Fruit fly (Drosophila melanogaster) whole organism, embryonic: ENCODE measurements around the gene Ist1.

Experiments
- ATbp ChIP-seq: fragments of 200-800 bp; sonication (Bioruptor generic); optimal IDR thresholded peaks from 2 replicates; lab custom pipeline; 2017; ENCODE audit warnings: missing biosample characterization, mild to moderate bottlenecking, missing genetic modification characterization, missing genetic modification reagents
- CG10462 ChIP-seq: fragments of 200-800 bp; sonication (Bioruptor generic); optimal IDR thresholded peaks from 2 replicates; lab custom pipeline; 2016; ENCODE audit warnings: missing biosample characterization, missing genetic modification characterization
- CG12071 ChIP-seq: fragments of 200-800 bp; sonication (Bioruptor generic); optimal IDR thresholded peaks from 3 replicates; lab custom pipeline; 2018; ENCODE audit warnings: missing biosample characterization, mild to moderate bottlenecking, missing genetic modification characterization
- CG12155 ChIP-seq: fragments of 200-800 bp; sonication (Bioruptor generic); optimal IDR thresholded peaks from 3 replicates; lab custom pipeline; 2016; ENCODE audit warnings: missing biosample characterization, missing genetic modification characterization
- CG12659 ChIP-seq: fragments of 200-800 bp; sonication (Bioruptor generic); optimal IDR thresholded peaks from 3 replicates; lab custom pipeline; 2017; ENCODE audit warnings: mild to moderate bottlenecking, missing biosample characterization, missing genetic modification reagents, missing genetic modification characterization
- CG12744 ChIP-seq: fragments of 200-800 bp; sonication (Bioruptor generic); optimal IDR thresholded peaks from 2 replicates; lab custom pipeline; 2016; ENCODE audit warnings: missing biosample characterization, missing genetic modification characterization
- CG14667 ChIP-seq: fragments of 200-800 bp; sonication (Bioruptor generic); IDR thresholded peaks from 2 replicates; pipeline ENCODE4 v1.3.6; 2022; ENCODE audit warnings: missing biosample characterization, missing genetic modification characterization
- CG15269 ChIP-seq: fragments of 200-800 bp; sonication (Bioruptor generic); optimal IDR thresholded peaks from 2 replicates; lab custom pipeline; 2018; ENCODE audit warnings: missing biosample characterization, mild to moderate bottlenecking, missing genetic modification characterization, moderate library complexity
- CG15514 ChIP-seq: fragments of 200-800 bp; sonication (Bioruptor generic); optimal IDR thresholded peaks from 3 replicates; lab custom pipeline; 2017; ENCODE audit warnings: missing biosample characterization, missing genetic modification characterization, mild to moderate bottlenecking, moderate library complexity, missing genetic modification reagents
- CG16813 ChIP-seq: fragments of 200-800 bp; sonication (Bioruptor generic); IDR thresholded peaks from 3 replicates; pipeline ENCODE4 v1.3.6; 2022; ENCODE audit warnings: missing biosample characterization, missing genetic modification characterization; ENCODE audit not compliant: partially characterized antibody
- CG16815 ChIP-seq: fragments of 200-800 bp; sonication (Bioruptor generic); optimal IDR thresholded peaks from 3 replicates; lab custom pipeline; 2017; ENCODE audit warnings: missing biosample characterization, mild to moderate bottlenecking, missing genetic modification characterization
- CG16863 ChIP-seq: fragments of 200-800 bp; sonication (Bioruptor generic); optimal IDR thresholded peaks from 3 replicates; lab custom pipeline; 2016; ENCODE audit warnings: missing biosample characterization, missing genetic modification characterization
- CG17361 ChIP-seq: fragments of 200-800 bp; sonication (Bioruptor generic); IDR thresholded peaks from 3 replicates; pipeline ENCODE4 v1.3.6; 2022; ENCODE audit warnings: missing biosample characterization, missing genetic modification characterization
- CG18476 ChIP-seq: fragments of 200-800 bp; sonication (Bioruptor generic); optimal IDR thresholded peaks from 2 replicates; lab custom pipeline; 2016; ENCODE audit warnings: missing biosample characterization, mild to moderate bottlenecking, missing genetic modification characterization
- CG2712 ChIP-seq: fragments of 200-800 bp; optimal IDR thresholded peaks from 3 replicates; lab custom pipeline; 2019; ENCODE audit warnings: missing biosample characterization, mild to moderate bottlenecking, missing genetic modification characterization, moderate library complexity
- CG3065 ChIP-seq: fragments of 200-800 bp; sonication (Bioruptor generic); optimal IDR thresholded peaks from 2 replicates; lab custom pipeline; 2016; ENCODE audit warnings: missing biosample characterization, missing genetic modification characterization
- CG31441 ChIP-seq: fragments of 200-800 bp; sonication (Bioruptor generic); IDR thresholded peaks from 2 replicates; pipeline ENCODE4 v1.3.6; 2022; ENCODE audit warnings: missing biosample characterization, missing genetic modification characterization
- CG32532 ChIP-seq: fragments of 200-800 bp; sonication (Bioruptor generic); IDR thresholded peaks from 2 replicates; pipeline ENCODE4 v1.3.6; 2022; ENCODE audit warnings: missing biosample characterization, missing genetic modification characterization
- CG3847 ChIP-seq: fragments of 200-800 bp; sonication (Bioruptor generic); IDR thresholded peaks from 2 replicates; pipeline ENCODE4 v1.3.6; 2022; ENCODE audit warnings: missing biosample characterization, missing genetic modification characterization
- CG6765 ChIP-seq: fragments of 200-800 bp; sonication (Bioruptor generic); optimal IDR thresholded peaks from 3 replicates; lab custom pipeline; 2017; ENCODE audit warnings: missing biosample characterization, mild to moderate bottlenecking, missing genetic modification characterization
- CG6791 ChIP-seq: fragments of 200-800 bp; sonication (Bioruptor generic); IDR thresholded peaks from 3 replicates; pipeline ENCODE4 v1.3.6; 2022; ENCODE audit warnings: missing biosample characterization, missing genetic modification characterization; ENCODE audit not compliant: partially characterized antibody
- CG8359 ChIP-seq: fragments of 200-800 bp; sonication (Bioruptor generic); optimal IDR thresholded peaks from 2 replicates; lab custom pipeline; 2017; ENCODE audit warnings: missing biosample characterization, mild to moderate bottlenecking, missing genetic modification characterization, borderline replicate concordance
- CG8388 ChIP-seq: fragments of 200-800 bp; sonication (Bioruptor generic); optimal IDR thresholded peaks from 2 replicates; lab custom pipeline; 2019; ENCODE audit warnings: missing biosample characterization, mild to moderate bottlenecking, missing genetic modification characterization, moderate library complexity
- Camta ChIP-seq: fragments of 200-800 bp; sonication (Bioruptor generic); optimal IDR thresholded peaks from 2 replicates; lab custom pipeline; 2016; ENCODE audit warnings: missing biosample characterization, missing genetic modification characterization
- Hr78 ChIP-seq, 2 experiments: fragments of 200-800 bp in 1 of 2; fragments of >200 bp in 1 of 2; sonication (Bioruptor generic) in 1 of 2; optimal IDR thresholded peaks; 2 replicates each; lab custom pipeline; 2017 to 2019; ENCODE audit warnings: missing biosample characterization in 2 of 2, missing genetic modification characterization in 2 of 2, mild to moderate bottlenecking in 1 of 2, moderate library complexity in 1 of 2
- NC2β ChIP-seq: fragments of 200-800 bp; sonication (Bioruptor generic); optimal IDR thresholded peaks from 2 replicates; lab custom pipeline; 2016; ENCODE audit warnings: missing biosample characterization, missing genetic modification characterization
- Nf-YC ChIP-seq: fragments of 200-800 bp; optimal IDR thresholded peaks from 3 replicates; lab custom pipeline; 2019; ENCODE audit warnings: missing biosample characterization, mild to moderate bottlenecking, missing genetic modification characterization, moderate library complexity
- Stat92E ChIP-seq, 3 experiments: fragments of >200 bp in 2 of 3; fragments of 200-800 bp in 1 of 3; sonication (Bioruptor generic) in 1 of 3; optimal IDR thresholded peaks; 2 replicates each; lab custom pipeline; 2017 to 2019; ENCODE audit warnings: missing biosample characterization in 3 of 3, missing genetic modification characterization in 3 of 3, mild to moderate bottlenecking in 1 of 3, moderate library complexity in 1 of 3
- Tbp ChIP-seq: fragments of >200 bp; optimal IDR thresholded peaks from 2 replicates; lab custom pipeline; 2018; ENCODE audit warnings: missing biosample characterization, missing genetic modification characterization
- ab ChIP-seq: fragments of 200-800 bp; sonication (Bioruptor generic); optimal IDR thresholded peaks from 2 replicates; lab custom pipeline; 2016; ENCODE audit warnings: missing biosample characterization, missing genetic modification characterization
- bigmax ChIP-seq: fragments of 200-800 bp; sonication (Bioruptor generic); optimal IDR thresholded peaks from 2 replicates; lab custom pipeline; 2018; ENCODE audit warnings: missing biosample characterization, mild to moderate bottlenecking, missing genetic modification characterization
- crc ChIP-seq: fragments of 200-800 bp; sonication (Bioruptor generic); optimal IDR thresholded peaks from 2 replicates; lab custom pipeline; 2016; ENCODE audit warnings: missing biosample characterization, missing genetic modification characterization
- disco-r ChIP-seq: fragments of 200-800 bp; sonication (Bioruptor generic); optimal IDR thresholded peaks from 2 replicates; lab custom pipeline; 2016; ENCODE audit warnings: missing biosample characterization, missing genetic modification characterization
- gem ChIP-seq: fragments of 200-800 bp; sonication (Bioruptor generic); optimal IDR thresholded peaks from 2 replicates; lab custom pipeline; 2019; ENCODE audit warnings: missing biosample characterization, mild to moderate bottlenecking, missing genetic modification characterization, moderate library complexity
- hth ChIP-seq: fragments of >200 bp; optimal IDR thresholded peaks from 2 replicates; lab custom pipeline; 2017; ENCODE audit warnings: inconsistent platforms
- insv ChIP-seq, 2 experiments: fragments of 200-800 bp; sonication (Bioruptor generic); optimal IDR thresholded peaks; 3 replicates each; lab custom pipeline; 2016 to 2018; ENCODE audit warnings: missing biosample characterization in 2 of 2, missing genetic modification characterization in 2 of 2
- lilli ChIP-seq: fragments of 200-800 bp; sonication (Bioruptor generic); optimal IDR thresholded peaks from 3 replicates; lab custom pipeline; 2016; ENCODE audit warnings: missing biosample characterization, missing genetic modification characterization
- lola ChIP-seq, 3 experiments: fragments of >200 bp in 2 of 3; fragments of 200-800 bp in 1 of 3; sonication (Bioruptor generic) in 1 of 3; optimal IDR thresholded peaks; 2 replicates each; lab custom pipeline; 2017 to 2019; ENCODE audit warnings: missing biosample characterization in 3 of 3, missing genetic modification characterization in 3 of 3, mild to moderate bottlenecking in 1 of 3, moderate library complexity in 1 of 3
- lov ChIP-seq, 2 experiments: fragments of 200-800 bp in 1 of 2; fragments of >200 bp in 1 of 2; sonication (Bioruptor generic) in 1 of 2; IDR thresholded peaks in 1 of 2; optimal IDR thresholded peaks in 1 of 2; 2 replicates in 1 of 2; 3 replicates in 1 of 2; pipeline versions ENCODE4 v1.3.6 to Lab custom; 2017 to 2022; ENCODE audit warnings: missing biosample characterization in 1 of 2, missing genetic modification characterization in 1 of 2
- mirr ChIP-seq: fragments of 200-800 bp; sonication (Bioruptor generic); optimal IDR thresholded peaks from 3 replicates; lab custom pipeline; 2018; ENCODE audit warnings: missing biosample characterization, mild to moderate bottlenecking, missing genetic modification characterization
- nerfin-1 ChIP-seq: fragments of 200-800 bp; sonication (Bioruptor generic); optimal IDR thresholded peaks from 3 replicates; lab custom pipeline; 2019; ENCODE audit warnings: missing biosample characterization, mild to moderate bottlenecking, missing genetic modification characterization, moderate library complexity
- onecut ChIP-seq: fragments of 200-800 bp; sonication (Bioruptor generic); IDR thresholded peaks from 2 replicates; pipeline ENCODE4 v1.3.6; 2022; ENCODE audit warnings: missing biosample characterization, missing genetic modification characterization
- pho ChIP-seq: fragments of 200-800 bp; sonication (Bioruptor generic); optimal IDR thresholded peaks from 2 replicates; lab custom pipeline; 2016; ENCODE audit warnings: missing biosample characterization, missing genetic modification characterization
- sens-2 ChIP-seq: fragments of 200-800 bp; sonication (Bioruptor generic); IDR thresholded peaks from 2 replicates; pipeline ENCODE4 v1.3.6; 2022; ENCODE audit warnings: missing biosample characterization, missing genetic modification characterization
- sr ChIP-seq: fragments of 200-800 bp; sonication (Bioruptor generic); IDR thresholded peaks from 3 replicates; pipeline ENCODE4 v1.3.6; 2022; ENCODE audit warnings: missing biosample characterization, missing genetic modification characterization
- unpg ChIP-seq: fragments of 200-800 bp; sonication (Bioruptor generic); optimal IDR thresholded peaks from 3 replicates; lab custom pipeline; 2018; ENCODE audit warnings: missing biosample characterization, mild to moderate bottlenecking, missing genetic modification characterization, moderate library complexity
- wek ChIP-seq: fragments of 200-800 bp; sonication (Bioruptor generic); optimal IDR thresholded peaks from 3 replicates; lab custom pipeline; 2018; ENCODE audit warnings: missing biosample characterization, mild to moderate bottlenecking, missing genetic modification characterization, moderate library complexity

The Ist1 gene

DNA sequence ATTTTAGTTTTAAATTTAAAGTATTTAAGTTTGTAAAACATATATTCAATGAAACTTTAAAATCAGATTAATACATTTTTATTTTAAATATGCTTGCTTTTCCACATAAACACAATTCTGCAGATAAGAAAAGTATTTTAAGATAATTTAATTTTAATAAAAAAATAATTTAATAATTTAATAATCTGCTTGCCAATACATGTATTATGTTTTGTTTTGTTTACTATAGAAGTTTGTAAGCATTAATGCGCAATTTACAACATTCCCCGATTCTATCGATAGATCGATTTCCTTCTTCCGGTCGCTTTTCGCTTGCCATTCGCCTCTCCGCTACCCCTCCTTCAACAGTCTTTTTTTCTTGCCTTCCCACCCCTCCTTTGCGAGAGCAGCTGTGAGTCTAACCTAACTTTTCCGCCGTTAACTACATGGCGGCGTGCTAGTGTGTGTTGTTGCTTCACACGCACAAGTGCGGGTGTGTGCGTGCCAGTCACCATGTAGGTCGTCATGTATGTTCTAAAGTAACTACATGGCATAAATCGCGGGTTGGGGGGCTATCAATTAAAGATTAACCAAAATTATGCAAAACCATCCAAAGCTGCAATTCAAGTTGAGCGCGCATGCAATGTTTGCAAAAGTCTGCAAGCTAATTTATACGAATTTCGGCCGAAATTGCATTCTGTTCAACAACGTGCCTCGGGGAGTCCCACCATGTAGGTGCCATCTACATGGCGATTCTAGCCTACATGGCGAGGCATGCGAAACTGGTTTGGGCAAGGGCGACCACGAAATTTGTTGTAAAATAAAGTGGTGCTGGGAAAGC, 12.7 kb downstream of the Ist1 start (continued):
- TF ChIP-seq unpg (no peak), Hr78 (GFP tag; optimal IDR thresholded peaks at IDR 0.05; lab: Kevin White, UChicago) (no peak), disco-r (GFP tag; lab: Kevin White, UChicago) (peak; percentile 9), CG12071 (peak; percentile 50), CG12744 (GFP tag; lab: Kevin White, UChicago) (no peak), CG12155 (GFP tag; lab: Kevin White, UChicago) (no peak), CG12659 (peak; percentile 14), CG32532 (GFP tag; lab: Robert Waterston, UW) (peak; percentile 46), CG16815 (GFP tag; lab: Kevin White, UChicago) (no peak), CG10462 (GFP tag; lab: Kevin White, UChicago) (no peak), CG3065 (GFP tag; lab: Kevin White, UChicago) (no peak), CG15269 (no peak), Camta (no peak), CG17361 (peak; percentile 73; the same call in 2 of the 3 replicates), lola (GFP tag; optimal IDR thresholded peaks at IDR 0.05; lab: Kevin White, UChicago) (peak in 1 of 3 experiments; percentile 46), lov (optimal IDR thresholded peaks at IDR 0.05; lab: Kevin White, UChicago) (no peak), lov (GFP tag; IDR thresholded peaks at IDR 0.05; lab: Robert Waterston, UW) (0 out of 3 replicates have a peak, but pooled peaks have one; percentile 24), onecut (GFP tag; lab: Robert Waterston, UW) (peak; percentile 9; the same call in 1 of the 2 replicates), gem (tag; lab: Kevin White, UChicago) (peak; percentile 56), sens-2 (GFP tag; lab: Robert Waterston, UW) (no peak), bigmax (GFP tag; lab: Kevin White, UChicago) (peak; percentile 100), nerfin-1 (tag; lab: Kevin White, UChicago) (peak; percentile 51), Nf-YC (tag; lab: Kevin White, UChicago) (peak; percentile 29), ab (GFP tag; lab: Kevin White, UChicago) (no peak), NC2β (GFP tag; lab: Kevin White, UChicago) (peak; percentile 30), CG6765 (GFP tag; lab: Kevin White, UChicago) (peak; percentile 13), lilli (GFP tag; lab: Kevin White, UChicago) (no peak), crc (no peak), sr (GFP tag; lab: Robert Waterston, UW) (no peak), CG16813 (no peak; the same call in 2 of the 3 replicates), wek (GFP tag; lab: Kevin White, UChicago) (peak; percentile 47), CG8359 (GFP tag; lab: Kevin White, UChicago) (no peak), CG31441 (GFP tag; lab: Robert Waterston, UW) (peak; percentile 54; the same call in 1 of the 2 replicates), hth (lab: Kevin White, UChicago) (no peak), Stat92E (GFP tag; optimal IDR thresholded peaks at IDR 0.05; lab: Kevin White, UChicago) (peak in 1 of 3 experiments; percentile 7), CG16863 (GFP tag; lab: Kevin White, UChicago) (no peak), CG2712 (peak; percentile 16), CG14667 (GFP tag; lab: Robert Waterston, UW) (no peak), CG15514 (GFP tag; lab: Kevin White, UChicago) (peak; percentile 41), Tbp (no peak), ATbp (GFP tag; lab: Kevin White, UChicago) (no peak), mirr (GFP tag; lab: Kevin White, UChicago) (peak; percentile 72), CG18476 (no peak), CG8388 (no peak), insv (GFP tag; optimal IDR thresholded peaks at IDR 0.05; lab: Kevin White, UChicago) (peak in 1 of 2 experiments; percentile 18), CG3847 (GFP tag; lab: Robert Waterston, UW) (no peak), pho (GFP tag; lab: Kevin White, UChicago) (no peak), CG6791 (GFP tag; lab: Robert Waterston, UW) (peak; percentile 29; the same call in 1 of the 3 replicates)
